Fruit fly (Drosophila melanogaster) whole organism: ENCODE data around the gene nop5.

Experiments used
- CG8478 ChIP-seq: fragments of >200 bp; optimal IDR thresholded peaks from 2 replicates; lab custom pipeline; 2018; ENCODE audit warnings: inconsistent platforms
- usp ChIP-seq: fragments of >200 bp; optimal IDR thresholded peaks from 2 replicates; lab custom pipeline; 2017; ENCODE audit warnings: missing biosample characterization, missing genetic modification characterization, mixed read lengths

- TF ChIP-seq usp (GFP tag; lab: Kevin White, UChicago), result no peak
- TF ChIP-seq CG8478, result no peak
Measured at dm6 chr2L:6966309-6966708, 47.8 kb upstream of the nop5 start.
